Fruit fly (Drosophila melanogaster): ENCODE data around the gene CG7084.
"Not testable (repeated sequence)": the region's sequence is repeated elsewhere in the genome, so short reads cannot be mapped to it uniquely, and the experiment has no call there.

CG7084 gene

dm6 chr3R:22298505-22298904 lies at the start of gene CG7084:
TSS of gene CG7084 (plus strand) at chr3R:22298805.
- TF ChIP-seq CG8478, psq, pan (optimal IDR thresholded peaks at IDR 0.05): not testable (repeated sequence)

dm6 chr3R:22260205-22260604 lies 38.4 kb upstream of the CG7084 start:
- TF ChIP-seq psq (optimal IDR thresholded peaks at IDR 0.05) (no peak), pan (optimal IDR thresholded peaks at IDR 0.05) (no peak), usp (GFP tag; optimal IDR thresholded peaks at IDR 0.05) (no peak), Dll (optimal IDR thresholded peaks at IDR 0.05) (no peak), EcR (GFP tag; optimal IDR thresholded peaks at IDR 0.05) (no peak), CG8478 (optimal IDR thresholded peaks at IDR 0.05) (no peak)

- TF ChIP-seq psq (optimal IDR thresholded peaks at IDR 0.05) (no peak), CG8478 (optimal IDR thresholded peaks at IDR 0.05) (no peak), EcR (GFP tag; optimal IDR thresholded peaks at IDR 0.05) (no peak), Dll (optimal IDR thresholded peaks at IDR 0.05) (no peak), pan (optimal IDR thresholded peaks at IDR 0.05) (no peak), usp (GFP tag; optimal IDR thresholded peaks at IDR 0.05) (no peak)
Measured at dm6 chr3R:22260675-22261461, 37.7 kb upstream of the CG7084 start.

- TF ChIP-seq usp (GFP tag; optimal IDR thresholded peaks at IDR 0.05) (no peak), CG8478 (optimal IDR thresholded peaks at IDR 0.05) (no peak)
Measured at dm6 chr3R:22267340-22267739, 31.3 kb upstream of the CG7084 start.

- TF ChIP-seq psq (optimal IDR thresholded peaks at IDR 0.05) = no peak
- TF ChIP-seq CG8478 (optimal IDR thresholded peaks at IDR 0.05) = no peak
- no peak for TF ChIP-seq pan (optimal IDR thresholded peaks at IDR 0.05)
- no peak for TF ChIP-seq Dll (optimal IDR thresholded peaks at IDR 0.05)
- TF ChIP-seq EcR (GFP tag; optimal IDR thresholded peaks at IDR 0.05) = no peak
- TF ChIP-seq usp (GFP tag; optimal IDR thresholded peaks at IDR 0.05) = no peak
Measured at dm6 chr3R:22268845-22269244, 29.8 kb upstream of the CG7084 start.

dm6 chr3R:22269835-22270234 lies 28.8 kb upstream of the CG7084 start:
- TF ChIP-seq usp (GFP tag; optimal IDR thresholded peaks at IDR 0.05) (no peak), pan (optimal IDR thresholded peaks at IDR 0.05) (no peak), EcR (GFP tag; optimal IDR thresholded peaks at IDR 0.05) (no peak), Dll (optimal IDR thresholded peaks at IDR 0.05) (no peak), psq (optimal IDR thresholded peaks at IDR 0.05) (no peak), CG8478 (optimal IDR thresholded peaks at IDR 0.05) (no peak)

dm6 chr3R:22272962-22273361 lies 25.6 kb upstream of the CG7084 start:
- no peak for TF ChIP-seq EcR (GFP tag; optimal IDR thresholded peaks at IDR 0.05)
- no peak for TF ChIP-seq Dll (optimal IDR thresholded peaks at IDR 0.05)
- TF ChIP-seq pan (optimal IDR thresholded peaks at IDR 0.05) = no peak
- TF ChIP-seq CG8478 (optimal IDR thresholded peaks at IDR 0.05) = no peak
- TF ChIP-seq psq (optimal IDR thresholded peaks at IDR 0.05) = no peak
- TF ChIP-seq usp (GFP tag; optimal IDR thresholded peaks at IDR 0.05) = no peak

- TF ChIP-seq pan (optimal IDR thresholded peaks at IDR 0.05) (no peak), EcR (GFP tag; optimal IDR thresholded peaks at IDR 0.05) (no peak), psq (optimal IDR thresholded peaks at IDR 0.05) (no peak)
Measured at dm6 chr3R:22287470-22287869, 11.1 kb upstream of the CG7084 start.

dm6 chr3R:22288305-22288704 lies 10.3 kb upstream of the CG7084 start:
- TF ChIP-seq usp (GFP tag; optimal IDR thresholded peaks at IDR 0.05) = no peak
- TF ChIP-seq CG8478 (optimal IDR thresholded peaks at IDR 0.05) = no peak
- no peak for TF ChIP-seq psq (optimal IDR thresholded peaks at IDR 0.05)
- no peak for TF ChIP-seq pan (optimal IDR thresholded peaks at IDR 0.05)
- TF ChIP-seq Dll (optimal IDR thresholded peaks at IDR 0.05) = no peak
- no peak for TF ChIP-seq EcR (GFP tag; optimal IDR thresholded peaks at IDR 0.05)

- TF ChIP-seq Dll (optimal IDR thresholded peaks at IDR 0.05) (no peak), CG8478 (optimal IDR thresholded peaks at IDR 0.05) (no peak)
Measured at dm6 chr3R:22300064-22300463, 1.5 kb downstream of the CG7084 start.

dm6 chr3R:22323994-22324393 lies 25.4 kb downstream of the CG7084 start, which contains the start of gene CG34377:
TSS of gene CG34377 (minus strand) at chr3R:22324094.
- TF ChIP-seq psq (optimal IDR thresholded peaks at IDR 0.05) (no peak), Dll (optimal IDR thresholded peaks at IDR 0.05) (no peak), pan (optimal IDR thresholded peaks at IDR 0.05) (no peak), usp (GFP tag; optimal IDR thresholded peaks at IDR 0.05) (no peak), EcR (GFP tag; optimal IDR thresholded peaks at IDR 0.05) (no peak), CG8478 (optimal IDR thresholded peaks at IDR 0.05) (no peak)

dm6 chr3R:22324736-22325135 lies 26.1 kb downstream of the CG7084 start:
- TF ChIP-seq EcR (GFP tag; optimal IDR thresholded peaks at IDR 0.05) (no peak), usp (GFP tag; optimal IDR thresholded peaks at IDR 0.05) (no peak), Dll (optimal IDR thresholded peaks at IDR 0.05) (no peak), pan (optimal IDR thresholded peaks at IDR 0.05) (no peak), psq (optimal IDR thresholded peaks at IDR 0.05) (no peak)

dm6 chr3R:22328665-22329350 lies 30.2 kb downstream of the CG7084 start, which contains the start of gene CG7080:
TSS of gene CG7080 (plus strand) at chr3R:22329300.
- TF ChIP-seq CG8478 (optimal IDR thresholded peaks at IDR 0.05) (no peak), pan (optimal IDR thresholded peaks at IDR 0.05) (no peak), psq (optimal IDR thresholded peaks at IDR 0.05) (no peak), usp (GFP tag; optimal IDR thresholded peaks at IDR 0.05) (no peak), EcR (GFP tag; optimal IDR thresholded peaks at IDR 0.05) (no peak), Dll (optimal IDR thresholded peaks at IDR 0.05) (no peak)

All from whole organism.